Worm (Caenorhabditis elegans) whole organism, L1 larva: ENCODE measurements around the gene srw-140.

Experiments
- C34B4.2 ChIP-seq: sonication (generic microtip); optimal IDR thresholded peaks from 2 replicates; lab custom pipeline; 2017; ENCODE audit warnings: mild to moderate bottlenecking, missing genetic modification characterization, missing compliant biosample characterization
- Y116A8C.19 ChIP-seq: sonication (generic microtip); optimal IDR thresholded peaks from 2 replicates; lab custom pipeline; 2016; ENCODE audit warnings: missing compliant biosample characterization, missing genetic modification characterization, borderline replicate concordance
- aly-2 ChIP-seq: fragments of 150-350 bp; optimal IDR thresholded peaks from 2 replicates; lab custom pipeline; 2014; ENCODE audit warnings: missing biosample characterization, missing genetic modification characterization
- ceh-82 ChIP-seq, 3 experiments: fragments of 150-350 bp in 1 of 3; sonication (generic microtip) in 2 of 3; optimal IDR thresholded peaks; 2 replicates each; lab custom pipeline; 2014 to 2017; ENCODE audit warnings: missing biosample characterization in 3 of 3, missing genetic modification characterization in 3 of 3
- ceh-88 ChIP-seq: fragments of 200-800 bp; sonication (Bioruptor generic); IDR thresholded peaks from 2 replicates; pipeline ENCODE4 v1.3.6; 2022; ENCODE audit warnings: missing genetic modification characterization, missing compliant biosample characterization
- ceh-90 ChIP-seq: sonication (generic microtip); optimal IDR thresholded peaks from 2 replicates; lab custom pipeline; 2016; ENCODE audit warnings: missing genetic modification characterization, missing compliant biosample characterization
- dpl-1 ChIP-seq, 3 experiments: fragments of 150-350 bp in 2 of 3; sonication (generic microtip) in 1 of 3; optimal IDR thresholded peaks; 2 replicates each; lab custom pipeline; 2014 to 2017; ENCODE audit warnings: missing biosample characterization in 3 of 3, missing genetic modification characterization in 3 of 3, missing genetic modification reagents in 3 of 3
- efl-1 ChIP-seq, 4 experiments: fragments of 150-350 bp; optimal IDR thresholded peaks in 3 of 4; peaks in 1 of 4; 1 replicate in 1 of 4; 2 replicates in 3 of 4; lab custom pipeline; 2014; ENCODE audit warnings: missing biosample characterization in 2 of 4, missing genetic modification characterization in 2 of 4, missing genetic modification reagents in 2 of 4
- egl-13 ChIP-seq: sonication (generic microtip); optimal IDR thresholded peaks from 2 replicates; lab custom pipeline; 2016; ENCODE audit warnings: missing genotype, missing genetic modification reagents, missing genetic modification characterization, missing compliant biosample characterization
- hlh-4 ChIP-seq: sonication (generic microtip); optimal IDR thresholded peaks from 2 replicates; lab custom pipeline; 2016; ENCODE audit warnings: mild to moderate bottlenecking, missing genetic modification characterization, missing compliant biosample characterization
- isw-1 ChIP-seq: fragments of 200-800 bp; sonication (Bioruptor generic); IDR thresholded peaks from 2 replicates; pipeline ENCODE4 v1.3.6; 2022; ENCODE audit warnings: missing genetic modification characterization, missing compliant biosample characterization
- lin-14 ChIP-seq: fragments of 200-800 bp; sonication (Bioruptor generic); optimal IDR thresholded peaks from 2 replicates; lab custom pipeline; 2018; ENCODE audit warnings: mild to moderate bottlenecking, missing genetic modification characterization, moderate library complexity, missing compliant biosample characterization
- lin-15B ChIP-seq: fragments of 150-350 bp; sonication (generic microtip); optimal IDR thresholded peaks from 3 replicates; lab custom pipeline; 2014; ENCODE audit warnings: missing biosample characterization, missing genetic modification characterization
- lir-3 ChIP-seq: sonication (generic microtip); optimal IDR thresholded peaks from 2 replicates; lab custom pipeline; 2016; ENCODE audit warnings: mild to moderate bottlenecking, missing genetic modification characterization, moderate library complexity, missing compliant biosample characterization; ENCODE audit not compliant: poor library complexity
- mab-9 ChIP-seq: fragments of 200-800 bp; sonication (Bioruptor generic); IDR thresholded peaks from 2 replicates; pipeline ENCODE4 v1.3.6; 2022; ENCODE audit warnings: missing genetic modification reagents, missing genetic modification characterization, missing compliant biosample characterization
- mdl-1 ChIP-seq, 2 experiments: fragments of 150-350 bp; optimal IDR thresholded peaks; 2 replicates each; lab custom pipeline; 2014 to 2017; ENCODE audit warnings: missing biosample characterization in 2 of 2, missing genetic modification characterization in 2 of 2, inconsistent platforms in 1 of 2
- mep-1 ChIP-seq: fragments of 150-350 bp; optimal IDR thresholded peaks from 2 replicates; lab custom pipeline; 2014; ENCODE audit warnings: missing biosample characterization, missing genetic modification characterization
- nhr-11 ChIP-seq: fragments of 150-350 bp; optimal IDR thresholded peaks from 2 replicates; lab custom pipeline; 2014; ENCODE audit warnings: missing biosample characterization, missing genetic modification characterization
- nhr-20 ChIP-seq: sonication (generic microtip); optimal IDR thresholded peaks from 2 replicates; lab custom pipeline; 2016; ENCODE audit warnings: mild to moderate bottlenecking, missing genetic modification characterization, missing compliant biosample characterization
- nhr-47 ChIP-seq: sonication (generic microtip); optimal IDR thresholded peaks from 2 replicates; lab custom pipeline; 2016; ENCODE audit warnings: mild to moderate bottlenecking, missing genetic modification characterization, moderate library complexity, missing compliant biosample characterization
- nhr-76 ChIP-seq: sonication (generic microtip); optimal IDR thresholded peaks from 2 replicates; lab custom pipeline; 2017; ENCODE audit warnings: missing biosample characterization, missing genetic modification characterization
- nhr-84 ChIP-seq: sonication (generic microtip); optimal IDR thresholded peaks from 2 replicates; lab custom pipeline; 2017; ENCODE audit warnings: missing biosample characterization, missing genetic modification characterization
- nhr-90 ChIP-seq: sonication (generic microtip); optimal IDR thresholded peaks from 2 replicates; lab custom pipeline; 2016; ENCODE audit warnings: mild to moderate bottlenecking, missing genetic modification characterization, missing compliant biosample characterization; ENCODE audit not compliant: poor library complexity
- pag-3 ChIP-seq: sonication (generic microtip); optimal IDR thresholded peaks from 2 replicates; lab custom pipeline; 2017; ENCODE audit warnings: missing genetic modification characterization, mild to moderate bottlenecking, missing compliant biosample characterization, antibody characterized with exemption, borderline replicate concordance; ENCODE audit not compliant: insufficient read depth
- snpc-4 ChIP-seq: fragments of 150-350 bp; optimal IDR thresholded peaks from 2 replicates; lab custom pipeline; 2014; ENCODE audit warnings: missing biosample characterization, missing genetic modification characterization
- sox-4 ChIP-seq: sonication (generic microtip); optimal IDR thresholded peaks from 2 replicates; lab custom pipeline; 2016; ENCODE audit warnings: missing genetic modification characterization, missing compliant biosample characterization
- swsn-7 ChIP-seq: sonication (generic microtip); optimal IDR thresholded peaks from 2 replicates; lab custom pipeline; 2016; ENCODE audit warnings: missing genetic modification characterization, missing compliant biosample characterization
- tlp-1 ChIP-seq: fragments of 150-350 bp; optimal IDR thresholded peaks from 2 replicates; lab custom pipeline; 2014; ENCODE audit warnings: missing biosample characterization, missing genetic modification characterization
- unc-62 ChIP-seq: fragments of 150-350 bp; optimal IDR thresholded peaks from 2 replicates; lab custom pipeline; 2014; ENCODE audit warnings: missing biosample characterization, missing genetic modification reagents, missing genetic modification characterization
- unc-98 ChIP-seq: fragments of 200-800 bp; sonication (Bioruptor generic); IDR thresholded peaks from 2 replicates; pipeline ENCODE4 v1.3.6; 2022; ENCODE audit warnings: missing genetic modification characterization, missing compliant biosample characterization
- zag-1 ChIP-seq: fragments of 150-350 bp; optimal IDR thresholded peaks from 2 replicates; lab custom pipeline; 2014; ENCODE audit warnings: missing biosample characterization, missing genetic modification characterization
- ztf-4 ChIP-seq: fragments of 150-350 bp; optimal IDR thresholded peaks from 2 replicates; lab custom pipeline; 2014; ENCODE audit warnings: missing biosample characterization, missing genetic modification characterization

The srw-140 gene

ce11 chrV:5155516-5155915 is 10.0 kb upstream of the srw-140 start, which contains the start of gene srx-38:
Gene srx-38 (minus strand): TSS chrV:5155616.
- no peak for TF ChIP-seq swsn-7
- TF ChIP-seq mdl-1 (tag; optimal IDR thresholded peaks at IDR 0.05; lab: Kevin White, UChicago): no peak
- TF ChIP-seq mab-9 (GFP tag; lab: Robert Waterston, UW): no peak
- no peak for TF ChIP-seq isw-1 (GFP tag; lab: Robert Waterston, UW)
- no peak for TF ChIP-seq nhr-11
- TF ChIP-seq aly-2 (tag; lab: Kevin White, UChicago): no peak
- TF ChIP-seq ceh-90 (tag; lab: Kevin White, UChicago): no peak
- TF ChIP-seq nhr-47 (tag; lab: Kevin White, UChicago): no peak
- TF ChIP-seq dpl-1 (GFP tag; optimal IDR thresholded peaks at IDR 0.05; lab: Kevin White, UChicago): no peak
- no peak for TF ChIP-seq zag-1 (tag; lab: Kevin White, UChicago)
- TF ChIP-seq lin-14: no peak
- no peak for TF ChIP-seq sox-4
- no peak for TF ChIP-seq tlp-1 (tag; lab: Kevin White, UChicago)
- no peak for TF ChIP-seq ceh-82 (tag; optimal IDR thresholded peaks at IDR 0.05; lab: Kevin White, UChicago)
- no peak for TF ChIP-seq snpc-4 (tag; lab: Kevin White, UChicago)

- TF ChIP-seq sox-4 (no peak), efl-1 (optimal IDR thresholded peaks at IDR 0.05; lab: Kevin White, UChicago) (no peak), efl-1 (GFP tag; optimal IDR thresholded peaks at IDR 0.05 in 1 of 2; lab: Kevin White, UChicago) (peak in 1 of 2 experiments; percentile 12)
- TF ChIP-seq, all 84 proteins: peak for 1
Observed at ce11 chrV:5157660-5158059, 7.9 kb upstream of the srw-140 start, which contains the start of gene srx-39. Gene srx-39 (minus strand): TSS chrV:5157760.

- TF ChIP-seq C34B4.2 (tag; lab: Kevin White, UChicago): no peak
- TF ChIP-seq dpl-1 (GFP tag; optimal IDR thresholded peaks at IDR 0.05; lab: Kevin White, UChicago): no peak
- no peak for TF ChIP-seq ztf-4 (tag; lab: Kevin White, UChicago)
- TF ChIP-seq pag-3 (tag; lab: Kevin White, UChicago): no peak
- TF ChIP-seq Y116A8C.19: no peak
Observed at ce11 chrV:5158302-5158701, 7.2 kb upstream of the srw-140 start, which contains the start of gene abu-15. Gene abu-15 (plus strand): TSS chrV:5158602.

- TF ChIP-seq nhr-90 (tag; lab: Kevin White, UChicago) (no peak), mep-1 (tag; lab: Kevin White, UChicago) (no peak), ceh-88 (GFP tag; lab: Robert Waterston, UW) (no peak), hlh-4 (tag; lab: Kevin White, UChicago) (no peak), nhr-20 (tag; lab: Kevin White, UChicago) (no peak), nhr-76 (tag; lab: Kevin White, UChicago) (no peak), unc-62 (GFP tag; lab: Kevin White, UChicago) (no peak), egl-13 (tag; lab: Kevin White, UChicago) (no peak), dpl-1 (GFP tag; optimal IDR thresholded peaks at IDR 0.05; lab: Kevin White, UChicago) (no peak), lir-3 (tag; lab: Kevin White, UChicago) (no peak), C34B4.2 (tag; lab: Kevin White, UChicago) (no peak)
Observed at ce11 chrV:5161792-5162191, 3.7 kb upstream of the srw-140 start, which contains the start of gene abu-6. Gene abu-6 (minus strand): TSS chrV:5161892.

ce11 chrV:5164682-5165081 is 844 bp upstream of the srw-140 start, which contains the start of gene abu-7:
Gene abu-7 (minus strand): TSS chrV:5164782.
- no peak for TF ChIP-seq mab-9 (GFP tag; lab: Robert Waterston, UW)
- TF ChIP-seq lin-15B (tag; lab: Kevin White, UChicago): no peak
- no peak for TF ChIP-seq nhr-84
- no peak for TF ChIP-seq unc-98 (GFP tag; lab: Robert Waterston, UW)
